Worm (Caenorhabditis elegans) whole organism, early embryonic: ENCODE data around the gene C01G10.9.
"Not testable (repeated sequence)": the region's sequence is repeated elsewhere in the genome, so short reads cannot be mapped to it uniquely, and the experiment has no call there.

Source experiments
- ama-1 ChIP-seq: fragments of 150-350 bp; optimal IDR thresholded peaks from 2 replicates; lab custom pipeline; 2014
- ceh-36 ChIP-seq: sonication (generic microtip); optimal IDR thresholded peaks from 2 replicates; lab custom pipeline; 2016; ENCODE audit warnings: missing genetic modification characterization, inconsistent platforms, missing compliant biosample characterization
- ets-7 ChIP-seq: sonication (generic microtip); optimal IDR thresholded peaks from 2 replicates; lab custom pipeline; 2016; ENCODE audit warnings: missing genotype, missing genetic modification characterization, missing compliant biosample characterization
- hmbx-1 ChIP-seq: sonication (generic microtip); optimal IDR thresholded peaks from 2 replicates; lab custom pipeline; 2016; ENCODE audit warnings: mild to moderate bottlenecking, missing genetic modification characterization, missing compliant biosample characterization
- tbx-37 ChIP-seq: fragments of 200-800 bp; sonication (Bioruptor generic); conservative IDR thresholded peaks from 2 replicates; pipeline ENCODE4 v1.3.6; 2022; ENCODE audit warnings: missing genetic modification reagents, missing genetic modification characterization, missing compliant biosample characterization
- tra-4 ChIP-seq: sonication (generic microtip); optimal IDR thresholded peaks from 2 replicates; lab custom pipeline; 2017; ENCODE audit warnings: missing genetic modification characterization, missing compliant biosample characterization

DNA sequence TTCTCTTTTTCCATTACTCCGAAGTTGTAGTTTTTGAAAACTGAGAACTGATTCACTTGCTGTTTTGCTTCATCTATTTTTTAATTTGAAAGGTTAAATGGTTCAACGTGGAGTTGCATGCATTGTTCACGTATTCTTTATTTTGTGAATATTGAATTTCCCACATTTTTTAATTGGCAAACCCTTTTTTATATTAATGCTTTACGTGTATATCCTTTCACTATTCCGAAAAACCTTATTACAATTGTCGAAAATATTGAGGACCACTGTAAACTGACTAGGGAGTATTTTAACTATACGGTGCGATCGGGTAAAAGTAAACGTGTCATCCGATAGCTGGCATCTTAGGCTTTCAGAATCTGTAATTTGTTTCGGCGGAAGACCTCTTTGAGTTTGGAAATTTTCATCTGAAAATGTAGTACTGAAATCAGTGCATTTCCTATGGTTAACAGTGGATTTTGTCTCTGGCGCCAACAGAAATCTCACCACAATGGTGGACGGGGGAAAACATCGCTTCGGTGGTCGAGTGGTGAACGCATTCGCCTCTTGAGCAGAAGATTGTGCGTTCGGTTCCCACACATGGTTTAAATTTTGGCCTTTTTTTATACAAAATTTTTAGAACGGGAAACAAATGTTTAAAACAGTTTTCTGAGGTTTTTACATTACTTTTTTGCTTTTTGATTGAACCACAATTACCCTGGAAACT is 23.7 kb downstream of the C01G10.9 start, which contains the start of gene C01G10.14:
- not testable (repeated sequence) for TF ChIP-seq ama-1 (lab: Kevin White, UChicago); tra-4 (tag; lab: Kevin White, UChicago); ets-7 (tag; lab: Kevin White, UChicago); tbx-37 (GFP tag; lab: Robert Waterston, UW); ceh-36 (tag; lab: Kevin White, UChicago); hmbx-1 (tag; lab: Kevin White, UChicago)
